Fruit fly (Drosophila melanogaster) whole organism, embryonic: Measurements from ENCODE around the gene CNMa.

Experiments used
- C15 ChIP-seq: fragments of 200-800 bp; sonication (Bioruptor generic); IDR thresholded peaks from 3 replicates; pipeline ENCODE4 v1.3.6; 2022; ENCODE audit warnings: missing biosample characterization, missing genetic modification characterization
- CG10321 ChIP-seq: fragments of 200-800 bp; sonication (Bioruptor generic); IDR thresholded peaks from 2 replicates; pipeline ENCODE4 v1.3.6; 2022; ENCODE audit warnings: missing biosample characterization, missing genetic modification characterization
- CG10959 ChIP-seq: fragments of 200-800 bp; sonication (Bioruptor generic); IDR thresholded peaks from 2 replicates; pipeline ENCODE4 v1.3.6; 2022; ENCODE audit warnings: missing biosample characterization, missing genetic modification characterization
- CG14667 ChIP-seq: fragments of 200-800 bp; sonication (Bioruptor generic); IDR thresholded peaks from 2 replicates; pipeline ENCODE4 v1.3.6; 2022; ENCODE audit warnings: missing biosample characterization, missing genetic modification characterization
- CG15073 ChIP-seq: fragments of 200-800 bp; sonication (Bioruptor generic); optimal IDR thresholded peaks from 2 replicates; lab custom pipeline; 2016; ENCODE audit warnings: missing biosample characterization, missing genetic modification characterization
- CG1529 ChIP-seq: fragments of 200-800 bp; sonication (Bioruptor generic); optimal IDR thresholded peaks from 3 replicates; lab custom pipeline; 2018; ENCODE audit warnings: missing biosample characterization, missing genetic modification characterization
- CG15514 ChIP-seq: fragments of 200-800 bp; sonication (Bioruptor generic); optimal IDR thresholded peaks from 3 replicates; lab custom pipeline; 2017; ENCODE audit warnings: missing biosample characterization, missing genetic modification characterization, mild to moderate bottlenecking, moderate library complexity, missing genetic modification reagents
- CG18262 ChIP-seq: fragments of 200-800 bp; optimal IDR thresholded peaks from 3 replicates; lab custom pipeline; 2019; ENCODE audit warnings: missing biosample characterization, mild to moderate bottlenecking, missing genetic modification characterization, moderate library complexity
- CG30431 ChIP-seq: fragments of 200-800 bp; sonication (Bioruptor generic); optimal IDR thresholded peaks from 2 replicates; lab custom pipeline; 2017; ENCODE audit warnings: missing biosample characterization, missing genetic modification characterization
- CG3065 ChIP-seq: fragments of 200-800 bp; sonication (Bioruptor generic); optimal IDR thresholded peaks from 2 replicates; lab custom pipeline; 2016; ENCODE audit warnings: missing biosample characterization, missing genetic modification characterization
- CG3281 ChIP-seq: fragments of 200-800 bp; sonication (Bioruptor generic); optimal IDR thresholded peaks from 3 replicates; lab custom pipeline; 2017; ENCODE audit warnings: missing biosample characterization, mild to moderate bottlenecking, missing genetic modification characterization
- CG33213 ChIP-seq: fragments of 200-800 bp; sonication (Bioruptor generic); optimal IDR thresholded peaks from 3 replicates; lab custom pipeline; 2016; ENCODE audit warnings: missing biosample characterization, missing genetic modification characterization
- CG3407 ChIP-seq: fragments of 200-800 bp; sonication (Bioruptor generic); optimal IDR thresholded peaks from 2 replicates; lab custom pipeline; 2018; ENCODE audit warnings: missing biosample characterization, mild to moderate bottlenecking, missing genetic modification characterization
- CG3995 ChIP-seq: fragments of 200-800 bp; sonication (Bioruptor generic); optimal IDR thresholded peaks from 3 replicates; lab custom pipeline; 2016; ENCODE audit warnings: missing biosample characterization, missing genetic modification characterization
- CG5180 ChIP-seq: fragments of 200-800 bp; sonication (Bioruptor generic); optimal IDR thresholded peaks from 3 replicates; lab custom pipeline; 2017; ENCODE audit warnings: missing biosample characterization, missing genetic modification characterization, mild to moderate bottlenecking, moderate library complexity, missing genetic modification reagents
- CG6272 ChIP-seq: fragments of 200-800 bp; sonication (Bioruptor generic); IDR thresholded peaks from 2 replicates; pipeline ENCODE4 v1.3.6; 2022; ENCODE audit warnings: missing biosample characterization, missing genetic modification characterization
- CG7372 ChIP-seq: fragments of 200-800 bp; sonication (Bioruptor generic); IDR thresholded peaks from 2 replicates; pipeline ENCODE4 v1.3.6; 2022; ENCODE audit warnings: missing biosample characterization, missing genetic modification characterization
- CG7839 ChIP-seq: fragments of 200-800 bp; sonication (Bioruptor generic); optimal IDR thresholded peaks from 3 replicates; lab custom pipeline; 2018; ENCODE audit warnings: missing biosample characterization, mild to moderate bottlenecking, missing genetic modification characterization, moderate library complexity
- CG8924 ChIP-seq: fragments of 200-800 bp; optimal IDR thresholded peaks from 3 replicates; lab custom pipeline; 2019; ENCODE audit warnings: missing biosample characterization, mild to moderate bottlenecking, missing genetic modification characterization, moderate library complexity
- CG8944 ChIP-seq: fragments of 200-800 bp; sonication (Bioruptor generic); optimal IDR thresholded peaks from 3 replicates; lab custom pipeline; 2016; ENCODE audit warnings: missing biosample characterization, missing genetic modification characterization
- CoRest ChIP-seq: fragments of 200-800 bp; sonication (Bioruptor generic); optimal IDR thresholded peaks from 3 replicates; lab custom pipeline; 2018; ENCODE audit warnings: missing biosample characterization, mild to moderate bottlenecking, missing genetic modification characterization, moderate library complexity
- CrebB ChIP-seq: fragments of 200-800 bp; sonication (Bioruptor generic); optimal IDR thresholded peaks from 3 replicates; lab custom pipeline; 2018; ENCODE audit warnings: missing biosample characterization, mild to moderate bottlenecking, missing genetic modification characterization
- Fer2 ChIP-seq: fragments of 200-800 bp; sonication (Bioruptor generic); optimal IDR thresholded peaks from 2 replicates; lab custom pipeline; 2018; ENCODE audit warnings: missing biosample characterization, mild to moderate bottlenecking, missing genetic modification characterization, moderate library complexity
- Hr51 ChIP-seq, 2 experiments: fragments of 200-800 bp; sonication (Bioruptor generic); optimal IDR thresholded peaks; 2 replicates in 1 of 2; 3 replicates in 1 of 2; lab custom pipeline; 2016 to 2018; ENCODE audit warnings: missing biosample characterization in 2 of 2, missing genetic modification characterization in 2 of 2, mild to moderate bottlenecking in 1 of 2, moderate library complexity in 1 of 2
- Lhr ChIP-seq: fragments of 200-800 bp; sonication (Bioruptor generic); optimal IDR thresholded peaks from 3 replicates; lab custom pipeline; 2017; ENCODE audit warnings: mild to moderate bottlenecking, missing biosample characterization, missing genetic modification reagents, missing genetic modification characterization
- NfI ChIP-seq: fragments of 200-800 bp; sonication (Bioruptor generic); optimal IDR thresholded peaks from 3 replicates; lab custom pipeline; 2018; ENCODE audit warnings: missing biosample characterization, mild to moderate bottlenecking, missing genetic modification characterization, moderate library complexity
- Oli ChIP-seq: fragments of 200-800 bp; sonication (Bioruptor generic); optimal IDR thresholded peaks from 2 replicates; lab custom pipeline; 2018; ENCODE audit warnings: missing biosample characterization, mild to moderate bottlenecking, missing genetic modification characterization, moderate library complexity
- Opbp ChIP-seq: fragments of 200-800 bp; sonication (Bioruptor generic); IDR thresholded peaks from 3 replicates; pipeline ENCODE4 v1.3.6; 2022; ENCODE audit warnings: missing biosample characterization, missing genetic modification characterization; ENCODE audit not compliant: partially characterized antibody
- Six4 ChIP-seq: fragments of 200-800 bp; sonication (Bioruptor generic); optimal IDR thresholded peaks from 2 replicates; lab custom pipeline; 2016; ENCODE audit warnings: missing biosample characterization, missing genetic modification characterization
- Sry-δ ChIP-seq: fragments of 200-800 bp; sonication (Bioruptor generic); optimal IDR thresholded peaks from 2 replicates; lab custom pipeline; 2016; ENCODE audit warnings: missing biosample characterization, missing genetic modification characterization
- Vsx1 ChIP-seq: fragments of 200-800 bp; sonication (Bioruptor generic); optimal IDR thresholded peaks from 2 replicates; lab custom pipeline; 2017; ENCODE audit warnings: missing biosample characterization, mild to moderate bottlenecking, missing genetic modification characterization, missing genetic modification reagents
- al ChIP-seq: fragments of 200-800 bp; sonication (Bioruptor generic); IDR thresholded peaks from 2 replicates; pipeline ENCODE4 v1.3.6; 2022; ENCODE audit warnings: missing biosample characterization, missing genetic modification characterization
- ara ChIP-seq: fragments of 200-800 bp; sonication (Bioruptor generic); IDR thresholded peaks from 2 replicates; pipeline ENCODE4 v1.3.6; 2022; ENCODE audit warnings: missing biosample characterization, missing genetic modification characterization
- bab2 ChIP-seq: fragments of 200-800 bp; sonication (Bioruptor generic); optimal IDR thresholded peaks from 2 replicates; lab custom pipeline; 2016; ENCODE audit warnings: missing biosample characterization, missing genetic modification characterization
- caup ChIP-seq: fragments of 200-800 bp; sonication (Bioruptor generic); optimal IDR thresholded peaks from 3 replicates; lab custom pipeline; 2017; ENCODE audit warnings: missing biosample characterization, mild to moderate bottlenecking, missing genetic modification characterization, moderate library complexity; ENCODE audit not compliant: severe bottlenecking
- dmrt11E ChIP-seq: fragments of 200-800 bp; sonication (Bioruptor generic); optimal IDR thresholded peaks from 3 replicates; lab custom pipeline; 2018; ENCODE audit warnings: missing biosample characterization, mild to moderate bottlenecking, missing genetic modification characterization, moderate library complexity
- ewg ChIP-seq: fragments of 200-800 bp; sonication (Bioruptor generic); optimal IDR thresholded peaks from 3 replicates; lab custom pipeline; 2017; ENCODE audit warnings: mild to moderate bottlenecking, missing biosample characterization, missing genetic modification reagents, missing genetic modification characterization
- hth ChIP-seq: fragments of >200 bp; optimal IDR thresholded peaks from 2 replicates; lab custom pipeline; 2017; ENCODE audit warnings: inconsistent platforms
- kah ChIP-seq: fragments of 200-800 bp; sonication (Bioruptor generic); optimal IDR thresholded peaks from 2 replicates; lab custom pipeline; 2018; ENCODE audit warnings: missing biosample characterization, mild to moderate bottlenecking, missing genetic modification characterization
- ken ChIP-seq: fragments of 200-800 bp; sonication (Bioruptor generic); IDR thresholded peaks from 3 replicates; pipeline ENCODE4 v1.3.6; 2022; ENCODE audit warnings: missing biosample characterization, missing genetic modification characterization
- prd ChIP-seq, 3 experiments: fragments of >200 bp in 2 of 3; fragments of 200-800 bp in 1 of 3; sonication (Bioruptor generic) in 1 of 3; optimal IDR thresholded peaks in 2 of 3; IDR thresholded peaks in 1 of 3; 2 replicates in 2 of 3; 3 replicates in 1 of 3; pipeline versions ENCODE4 v1.3.6 to Lab custom; 2017 to 2022; ENCODE audit warnings: missing biosample characterization in 1 of 3, missing genetic modification characterization in 1 of 3
- sens ChIP-seq: fragments of 200-800 bp; sonication (Bioruptor generic); peaks from one replicate; lab custom pipeline; 2016; ENCODE audit warnings: missing biosample characterization, missing genetic modification characterization
- sim ChIP-seq: fragments of 200-800 bp; sonication (Bioruptor generic); IDR thresholded peaks from 2 replicates; pipeline ENCODE4 v1.3.6; 2022; ENCODE audit warnings: missing biosample characterization, missing genetic modification characterization
- sob ChIP-seq: fragments of 200-800 bp; sonication (Bioruptor generic); IDR thresholded peaks from 2 replicates; pipeline ENCODE4 v1.3.6; 2022; ENCODE audit warnings: missing biosample characterization, missing genetic modification characterization
- wek ChIP-seq: fragments of 200-800 bp; sonication (Bioruptor generic); optimal IDR thresholded peaks from 3 replicates; lab custom pipeline; 2018; ENCODE audit warnings: missing biosample characterization, mild to moderate bottlenecking, missing genetic modification characterization, moderate library complexity
- zfh1 ChIP-seq: fragments of 200-800 bp; sonication (Bioruptor generic); IDR thresholded peaks from 3 replicates; pipeline ENCODE4 v1.3.6; 2022; ENCODE audit warnings: missing biosample characterization, missing genetic modification characterization

The CNMa gene

DNA sequence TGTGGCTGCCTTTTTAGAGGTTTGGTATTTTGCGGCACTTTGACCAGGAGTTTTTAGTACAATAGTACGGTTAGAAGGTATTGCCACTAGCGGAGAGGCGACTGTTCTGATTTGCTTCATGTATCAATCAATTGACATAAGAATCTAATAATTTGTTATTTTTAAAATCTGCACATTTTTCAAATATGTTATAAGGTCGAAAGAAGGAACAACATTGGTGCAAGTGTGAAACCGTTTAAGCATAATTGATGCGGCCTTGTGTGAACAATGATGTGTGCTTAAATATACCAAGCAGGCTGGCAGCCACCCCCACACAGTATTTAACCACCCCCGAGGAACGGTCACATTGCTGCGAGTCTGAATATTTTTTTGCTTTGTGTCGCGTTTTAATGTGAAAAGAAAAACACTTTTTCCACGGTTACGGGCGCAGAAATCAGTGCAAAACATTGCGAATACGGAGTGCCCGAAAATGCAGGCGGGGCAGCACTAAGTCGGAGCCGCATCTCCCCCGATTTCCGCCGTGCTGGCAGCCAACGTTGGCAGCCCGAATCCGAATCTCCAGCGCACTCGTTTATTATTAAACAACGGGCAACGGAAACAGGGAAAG, 9.8 kb upstream of the CNMa start, which contains the start of the genes HBS1 and CG12025 (continued):
- TF ChIP-seq Oli (tag; lab: Kevin White, UChicago): no peak
- TF ChIP-seq CG15073 (GFP tag; lab: Kevin White, UChicago): no peak
- peak; percentile 56 for TF ChIP-seq bab2 (GFP tag; lab: Kevin White, UChicago)
- no peak for TF ChIP-seq CG10959 (GFP tag; lab: Robert Waterston, UW)
- no peak for TF ChIP-seq wek (GFP tag; lab: Kevin White, UChicago)
- peak; percentile 56; the same call in 1 of the 3 replicates for TF ChIP-seq zfh1 (GFP tag; lab: Robert Waterston, UW)
- TF ChIP-seq Lhr (GFP tag; lab: Kevin White, UChicago): peak; percentile 54
- TF ChIP-seq CG18262 (tag; lab: Kevin White, UChicago): peak; percentile 45
- TF ChIP-seq CG8924 (tag; lab: Kevin White, UChicago): peak; percentile 56
- TF ChIP-seq Vsx1 (GFP tag; lab: Kevin White, UChicago): no peak
- TF ChIP-seq CG5180 (GFP tag; lab: Kevin White, UChicago): no peak
- peak; percentile 41; the same call in 1 of the 2 replicates for TF ChIP-seq CG14667
- TF ChIP-seq ewg (GFP tag; lab: Kevin White, UChicago): peak; percentile 66
- TF ChIP-seq CG3281 (GFP tag; lab: Kevin White, UChicago): peak; percentile 21
- no peak for TF ChIP-seq CG10321 (GFP tag; lab: Robert Waterston, UW)
- no peak for TF ChIP-seq CrebB (tag; lab: Kevin White, UChicago)
- no peak for TF ChIP-seq hth (lab: Kevin White, UChicago)
- peak; percentile 80 for TF ChIP-seq CG15514
- peak; percentile 18 for TF ChIP-seq CG3995 (GFP tag; lab: Kevin White, UChicago)
- peak; percentile 72 for TF ChIP-seq CG7372
- TF ChIP-seq CG3065 (GFP tag; lab: Kevin White, UChicago): peak; percentile 63
- TF ChIP-seq al (GFP tag; lab: Robert Waterston, UW): peak; percentile 51
- TF ChIP-seq C15 (GFP tag; lab: Robert Waterston, UW): no peak
- TF ChIP-seq NfI (GFP tag; lab: Kevin White, UChicago): peak; percentile 61
- TF ChIP-seq CG1529: no peak
- peak; percentile 36; the same call in 1 of the 2 replicates for TF ChIP-seq sob (GFP tag; lab: Robert Waterston, UW)
- peak; percentile 43; the same call in 1 of the 2 replicates for TF ChIP-seq ara (GFP tag; lab: Robert Waterston, UW)
- peak; percentile 54 for TF ChIP-seq dmrt11E
- TF ChIP-seq sim (GFP tag; lab: Robert Waterston, UW): no peak
- TF ChIP-seq caup (GFP tag; lab: Kevin White, UChicago): peak; percentile 36
- peak; percentile 34; the same call in 1 of the 3 replicates for TF ChIP-seq Opbp
- peak; percentile 6 for TF ChIP-seq CG8944 (GFP tag; lab: Kevin White, UChicago)
- TF ChIP-seq CG7839 (tag; lab: Kevin White, UChicago): peak; percentile 61
- peak; percentile 63 for TF ChIP-seq Sry-δ (GFP tag; lab: Kevin White, UChicago)
- no peak for TF ChIP-seq kah
- peak; percentile 32 for TF ChIP-seq Fer2
- TF ChIP-seq Six4 (GFP tag; lab: Kevin White, UChicago): no peak
- TF ChIP-seq CoRest (tag; lab: Kevin White, UChicago): peak; percentile 73
- TF ChIP-seq ken (GFP tag; lab: Robert Waterston, UW): peak; percentile 55; the same call in 1 of the 3 replicates
- peak in 1 of 2 experiments; percentile 39 for TF ChIP-seq Hr51 (GFP tag; optimal IDR thresholded peaks at IDR 0.05; lab: Kevin White, UChicago)
- peak; percentile 29 for TF ChIP-seq CG3407 (GFP tag; lab: Kevin White, UChicago)
- TF ChIP-seq CG6272 (GFP tag; lab: Robert Waterston, UW): peak; percentile 53; the same call in 1 of the 2 replicates
- TF ChIP-seq CG30431 (GFP tag; lab: Kevin White, UChicago): peak; percentile 31
- TF ChIP-seq sens (GFP tag; lab: Kevin White, UChicago): peak; percentile 94
- no peak for TF ChIP-seq prd (optimal IDR thresholded peaks at IDR 0.05; lab: Kevin White, UChicago)
- peak; percentile 61; the same call in 1 of the 3 replicates for TF ChIP-seq prd (GFP tag; IDR thresholded peaks at IDR 0.05; lab: Robert Waterston, UW)
- peak; percentile 58 for TF ChIP-seq CG33213 (GFP tag; lab: Kevin White, UChicago)
